ENCODE assay signal across 5 worm cellular contexts in the genomic region with DNA sequence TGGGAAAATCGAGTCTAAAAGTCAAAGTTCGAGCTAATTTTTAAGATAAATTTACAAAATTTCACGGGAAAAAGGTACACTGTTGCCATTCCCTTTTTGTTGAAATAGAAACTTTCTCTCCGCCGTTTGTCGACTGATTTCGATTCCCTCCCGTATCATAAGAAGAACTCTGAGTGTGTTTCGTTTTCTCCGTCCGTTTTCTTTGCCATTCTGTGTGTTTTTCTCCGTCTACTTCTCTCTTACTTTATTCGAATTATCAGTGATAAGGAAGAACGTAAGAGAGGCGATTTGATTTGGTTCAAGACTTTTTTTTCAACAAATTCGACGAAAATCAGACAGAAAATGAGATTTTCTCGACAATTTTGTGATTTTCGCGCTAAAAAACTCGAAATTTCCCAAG.
TF ChIP-seq lines count a peak whose summit lies in the region.

No protein-coding gene starts in this region.

TF ChIP-seq in whole organism, L1 larva, 84 proteins besides CTCF, POLR2A, EP300 and RAD21 (continues in another document):
- TF ChIP-seq nhr-19 (GFP tag; conservative IDR thresholded peaks at IDR 0.05; lab: Robert Waterston, UW) (no peak), snpc-4 (tag; optimal IDR thresholded peaks at IDR 0.05; lab: Kevin White, UChicago) (no peak), C04F5.9 (tag; optimal IDR thresholded peaks at IDR 0.05; lab: Kevin White, UChicago) (no peak), elt-2 (tag; optimal IDR thresholded peaks at IDR 0.05; lab: Kevin White, UChicago) (no peak), ces-1 (GFP tag; optimal IDR thresholded peaks at IDR 0.05; lab: Kevin White, UChicago) (no peak), swsn-7 (tag; optimal IDR thresholded peaks at IDR 0.05; lab: Kevin White, UChicago) (no peak), blmp-1 (tag; optimal IDR thresholded peaks at IDR 0.05; lab: Kevin White, UChicago) (peak; percentile 80), tlp-1 (tag; optimal IDR thresholded peaks at IDR 0.05; lab: Kevin White, UChicago) (no peak), vab-15 (tag; optimal IDR thresholded peaks at IDR 0.05; lab: Kevin White, UChicago) (no peak), efl-3 (GFP tag; optimal IDR thresholded peaks at IDR 0.05; lab: Kevin White, UChicago) (no peak), nhr-76 (tag; optimal IDR thresholded peaks at IDR 0.05; lab: Kevin White, UChicago) (no peak), ceh-63 (GFP tag; optimal IDR thresholded peaks at IDR 0.05; lab: Kevin White, UChicago) (no peak), mab-9 (GFP tag; IDR thresholded peaks at IDR 0.05; lab: Robert Waterston, UW) (no peak), lin-14 (GFP tag; optimal IDR thresholded peaks at IDR 0.05; lab: Kevin White, UChicago) (peak; percentile 31), F16B12.6 (tag; optimal IDR thresholded peaks at IDR 0.05; lab: Kevin White, UChicago) (no peak), lin-35 (GFP tag; optimal IDR thresholded peaks at IDR 0.05; lab: Kevin White, UChicago) (peak in 1 of 2 experiments; percentile 28), nhr-77 (tag; optimal IDR thresholded peaks at IDR 0.05; lab: Kevin White, UChicago) (no peak), sup-37 (GFP tag; optimal IDR thresholded peaks at IDR 0.05; lab: Kevin White, UChicago) (no peak)

TF ChIP-seq in whole organism, L2 larva, 48 proteins besides CTCF, POLR2A, EP300 and RAD21:
- TF ChIP-seq nhr-12 (tag; optimal IDR thresholded peaks at IDR 0.05; lab: Kevin White, UChicago) (no peak), blmp-1 (tag; optimal IDR thresholded peaks at IDR 0.05; lab: Kevin White, UChicago; ENCODE audit: insufficient read depth) (peak; percentile 20), ceh-82 (tag; optimal IDR thresholded peaks at IDR 0.05; lab: Kevin White, UChicago) (no peak), nhr-10 (tag; optimal IDR thresholded peaks at IDR 0.05; lab: Kevin White, UChicago) (no peak), alr-1 (tag; optimal IDR thresholded peaks at IDR 0.05; lab: Kevin White, UChicago) (no peak), nhr-21 (tag; optimal IDR thresholded peaks at IDR 0.05; lab: Kevin White, UChicago) (no peak), ceh-16 (tag; optimal IDR thresholded peaks at IDR 0.05; lab: Kevin White, UChicago) (no peak), sma-9 (GFP tag; optimal IDR thresholded peaks at IDR 0.05; lab: Kevin White, UChicago) (no peak), sma-9 (tag; optimal IDR thresholded peaks at IDR 0.05; lab: Kevin White, UChicago) (no peak), crh-2 (tag; optimal IDR thresholded peaks at IDR 0.05; lab: Kevin White, UChicago) (peak; percentile 37), nhr-23 (tag; optimal IDR thresholded peaks at IDR 0.05; lab: Kevin White, UChicago) (no peak), C34F6.9 (tag; optimal IDR thresholded peaks at IDR 0.05; lab: Kevin White, UChicago) (no peak), R02D3.7 (tag; optimal IDR thresholded peaks at IDR 0.05; lab: Kevin White, UChicago) (no peak), fos-1 (tag; optimal IDR thresholded peaks at IDR 0.05; lab: Kevin White, UChicago) (peak; percentile 84), ztf-4 (tag; optimal IDR thresholded peaks at IDR 0.05; lab: Kevin White, UChicago) (no peak)
TF ChIP-seq in whole organism, L2 larva: peak in this region for 3.

TF ChIP-seq in whole organism, L3 larva, 47 proteins besides CTCF, POLR2A, EP300 and RAD21:
- TF ChIP-seq pqm-1 (tag; optimal IDR thresholded peaks at IDR 0.05; lab: Kevin White, UChicago) = peak; percentile 44
- TF ChIP-seq elt-2 (tag; optimal IDR thresholded peaks at IDR 0.05; lab: Kevin White, UChicago) = peak; percentile 70
- no peak for TF ChIP-seq nhr-77 (tag; optimal IDR thresholded peaks at IDR 0.05; lab: Kevin White, UChicago)

TF ChIP-seq in whole organism, L4 larva, 104 proteins besides CTCF, POLR2A, EP300 and RAD21:
- TF ChIP-seq mep-1 (tag; optimal IDR thresholded peaks at IDR 0.05; lab: Kevin White, UChicago) = peak; percentile 3
- TF ChIP-seq dmd-6 (GFP tag; IDR thresholded peaks at IDR 0.05; lab: Robert Waterston, UW) = peak; percentile 34; the same call in 1 of the 2 replicates
- no peak for TF ChIP-seq Y105C5A.15 (GFP tag; IDR thresholded peaks at IDR 0.05; lab: Robert Waterston, UW)
- TF ChIP-seq hlh-11 (tag; optimal IDR thresholded peaks at IDR 0.05; lab: Kevin White, UChicago) = peak; percentile 43
- TF ChIP-seq unc-39 (tag; optimal IDR thresholded peaks at IDR 0.05; lab: Kevin White, UChicago) = no peak
- TF ChIP-seq rbr-2 (tag; optimal IDR thresholded peaks at IDR 0.05; lab: Kevin White, UChicago) = no peak
- no peak for TF ChIP-seq nhr-6 (tag; optimal IDR thresholded peaks at IDR 0.05; lab: Kevin White, UChicago)
- no peak for TF ChIP-seq ceh-82 (tag; optimal IDR thresholded peaks at IDR 0.05; lab: Kevin White, UChicago)
- peak; percentile 81 for TF ChIP-seq pqm-1 (tag; optimal IDR thresholded peaks at IDR 0.05; lab: Kevin White, UChicago)
- no peak for TF ChIP-seq daf-16 (GFP tag; optimal IDR thresholded peaks at IDR 0.05; lab: Kevin White, UChicago)
- peak; percentile 39 for TF ChIP-seq daf-16 (tag; optimal IDR thresholded peaks at IDR 0.05; lab: Kevin White, UChicago)
- no peak for TF ChIP-seq dmd-9 (GFP tag; IDR thresholded peaks at IDR 0.05; lab: Robert Waterston, UW)
- TF ChIP-seq Y48G9A.11 (GFP tag; IDR thresholded peaks at IDR 0.05; lab: Robert Waterston, UW) = no peak
- TF ChIP-seq dve-1 (tag; optimal IDR thresholded peaks at IDR 0.05; lab: Kevin White, UChicago; ENCODE audit: insufficient read depth) = peak; percentile 30
- TF ChIP-seq nhr-28 (tag; optimal IDR thresholded peaks at IDR 0.05; lab: Kevin White, UChicago) = peak; percentile 76
TF ChIP-seq in whole organism, L4 larva: peak in this region for 7.

TF ChIP-seq in whole organism, young adult, 124 proteins besides CTCF, POLR2A, EP300 and RAD21:
- TF ChIP-seq ceh-91 (GFP tag; IDR thresholded peaks at IDR 0.05; lab: Robert Waterston, UW) (no peak), rcor-1 (GFP tag; IDR thresholded peaks at IDR 0.05; lab: Robert Waterston, UW) (no peak), tbx-9 (tag; optimal IDR thresholded peaks at IDR 0.05; lab: Kevin White, UChicago; ENCODE audit: borderline replicate concordance) (no peak), nhr-27 (tag; optimal IDR thresholded peaks at IDR 0.05; lab: Kevin White, UChicago) (no peak), F52B5.7 (tag; optimal IDR thresholded peaks at IDR 0.05; lab: Kevin White, UChicago) (no peak), cebp-1 (GFP tag; IDR thresholded peaks at IDR 0.05; lab: Robert Waterston, UW) (no peak), cebp-1 (tag; optimal IDR thresholded peaks at IDR 0.05; lab: Kevin White, UChicago) (peak; percentile 2), gei-17 (GFP tag; optimal IDR thresholded peaks at IDR 0.05; lab: Kevin White, UChicago) (no peak), mel-28 (tag; optimal IDR thresholded peaks at IDR 0.05; lab: Kevin White, UChicago; ENCODE audit: borderline replicate concordance) (no peak), dox-1 (GFP tag; IDR thresholded peaks at IDR 0.05; lab: Robert Waterston, UW) (no peak), nhr-179 (tag; optimal IDR thresholded peaks at IDR 0.05; lab: Kevin White, UChicago) (no peak), madf-6 (GFP tag; IDR thresholded peaks at IDR 0.05; lab: Robert Waterston, UW) (no peak), C17E4.6 (GFP tag; IDR thresholded peaks at IDR 0.05; lab: Robert Waterston, UW) (no peak), ztf-25 (GFP tag; IDR thresholded peaks at IDR 0.05; lab: Robert Waterston, UW) (no peak), F55B11.4 (tag; optimal IDR thresholded peaks at IDR 0.05; lab: Kevin White, UChicago; ENCODE audit: borderline replicate concordance, insufficient read depth) (no peak), unc-130 (GFP tag; optimal IDR thresholded peaks at IDR 0.05; lab: Kevin White, UChicago) (no peak), K11D2.4 (GFP tag; IDR thresholded peaks at IDR 0.05; lab: Robert Waterston, UW) (no peak), nhr-80 (tag; optimal IDR thresholded peaks at IDR 0.05; lab: Kevin White, UChicago) (peak; percentile 76)
